Worm (Caenorhabditis elegans) whole organism, L4 larva: ENCODE measurements around the gene F54D12.10.

Experiments
- F10B5.3 ChIP-seq: sonication (generic microtip); optimal IDR thresholded peaks from 2 replicates; lab custom pipeline; 2016; ENCODE audit warnings: mild to moderate bottlenecking, missing genetic modification characterization, missing compliant biosample characterization
- R02D3.7 ChIP-seq: fragments of 150-350 bp; sonication (generic microtip); optimal IDR thresholded peaks from 3 replicates; lab custom pipeline; 2014; ENCODE audit warnings: missing biosample characterization, missing genetic modification characterization
- Y75B8A.6 ChIP-seq: fragments of 200-800 bp; sonication (Bioruptor generic); IDR thresholded peaks from 2 replicates; pipeline ENCODE4 v1.3.6; 2022; ENCODE audit warnings: missing genetic modification reagents, missing genetic modification characterization, missing compliant biosample characterization
- ZK337.2 ChIP-seq: fragments of 200-800 bp; sonication (Bioruptor generic); IDR thresholded peaks from 2 replicates; pipeline ENCODE4 v1.3.6; 2022; ENCODE audit warnings: missing genetic modification reagents, missing genetic modification characterization, missing compliant biosample characterization
- aha-1 ChIP-seq: fragments of 150-350 bp; peaks from one replicate; lab custom pipeline; 2014; ENCODE audit warnings: missing biosample characterization, missing genetic modification characterization
- aly-2 ChIP-seq: sonication (generic microtip); optimal IDR thresholded peaks from 2 replicates; lab custom pipeline; 2018; ENCODE audit warnings: missing biosample characterization, missing genetic modification characterization
- ama-1 ChIP-seq: fragments of 150-350 bp; optimal IDR thresholded peaks from 2 replicates; lab custom pipeline; 2014; ENCODE audit warnings: inconsistent platforms, mixed read lengths
- ceh-20 ChIP-seq: fragments of 200-800 bp; sonication (Bioruptor generic); IDR thresholded peaks from 2 replicates; pipeline ENCODE4 v1.3.6; 2022; ENCODE audit warnings: missing genetic modification reagents, missing genetic modification characterization, missing compliant biosample characterization
- ceh-62 ChIP-seq: sonication (generic microtip); optimal IDR thresholded peaks from 2 replicates; lab custom pipeline; 2017; ENCODE audit warnings: missing biosample characterization, missing genetic modification characterization
- cey-2 ChIP-seq: sonication (generic microtip); optimal IDR thresholded peaks from 3 replicates; lab custom pipeline; 2017; ENCODE audit warnings: missing genetic modification characterization, mild to moderate bottlenecking, missing compliant biosample characterization, antibody characterized with exemption, borderline replicate concordance; ENCODE audit not compliant: insufficient read depth
- daf-8 ChIP-seq: fragments of 200-800 bp; sonication (Bioruptor generic); IDR thresholded peaks from 2 replicates; pipeline ENCODE4 v1.3.6; 2022; ENCODE audit warnings: missing genetic modification characterization, missing compliant biosample characterization
- dmd-6 ChIP-seq: fragments of 200-800 bp; sonication (Bioruptor generic); IDR thresholded peaks from 2 replicates; pipeline ENCODE4 v1.3.6; 2022; ENCODE audit warnings: missing genetic modification reagents, missing genetic modification characterization, missing compliant biosample characterization
- dpl-1 ChIP-seq: fragments of 150-350 bp; optimal IDR thresholded peaks from 2 replicates; lab custom pipeline; 2014; ENCODE audit warnings: missing biosample characterization, missing genetic modification reagents, missing genetic modification characterization
- fkh-10 ChIP-seq: fragments of 150-350 bp; optimal IDR thresholded peaks from 2 replicates; lab custom pipeline; 2014; ENCODE audit warnings: missing biosample characterization, missing genetic modification reagents, missing genetic modification characterization
- gei-8 ChIP-seq: fragments of 200-800 bp; sonication (Bioruptor generic); optimal IDR thresholded peaks from 2 replicates; lab custom pipeline; 2018; ENCODE audit warnings: mild to moderate bottlenecking, missing genetic modification characterization, missing compliant biosample characterization
- hif-1 ChIP-seq, 2 experiments: sonication (generic microtip); optimal IDR thresholded peaks; 2 replicates each; lab custom pipeline; 2016 to 2017; ENCODE audit warnings: missing compliant biosample characterization in 2 of 2, missing genetic modification characterization in 2 of 2, missing genetic modification reagents in 2 of 2, missing genotype in 2 of 2, mild to moderate bottlenecking in 1 of 2
- hlh-11 ChIP-seq: fragments of 200-800 bp; sonication (Bioruptor generic); optimal IDR thresholded peaks from 2 replicates; lab custom pipeline; 2018; ENCODE audit warnings: mild to moderate bottlenecking, missing genetic modification characterization, missing compliant biosample characterization
- hlh-30 ChIP-seq: sonication (generic microtip); optimal IDR thresholded peaks from 2 replicates; lab custom pipeline; 2017; ENCODE audit warnings: antibody characterized with exemption, mild to moderate bottlenecking, missing genetic modification characterization, missing compliant biosample characterization; ENCODE audit not compliant: insufficient read depth
- lsy-2 ChIP-seq, 2 experiments: fragments of 150-350 bp in 1 of 2; sonication (generic microtip) in 1 of 2; optimal IDR thresholded peaks; 2 replicates each; lab custom pipeline; 2014 to 2017; ENCODE audit warnings: missing biosample characterization in 2 of 2, missing genetic modification characterization in 2 of 2
- madf-5 ChIP-seq, 2 experiments: fragments of 200-800 bp; sonication (Bioruptor generic); IDR thresholded peaks; 2 replicates each; pipeline ENCODE4 v1.3.6; 2022; ENCODE audit warnings: missing compliant biosample characterization in 2 of 2, missing genetic modification characterization in 2 of 2
- mdt-29 ChIP-seq: fragments of 200-800 bp; sonication (Bioruptor generic); IDR thresholded peaks from 2 replicates; pipeline ENCODE4 v1.3.6; 2022; ENCODE audit warnings: missing genetic modification reagents, missing genetic modification characterization, missing compliant biosample characterization
- nhr-28 ChIP-seq: fragments of 150-350 bp; optimal IDR thresholded peaks from 2 replicates; lab custom pipeline; 2014; ENCODE audit warnings: missing biosample characterization, missing genetic modification characterization
- nhr-42 ChIP-seq: fragments of 200-800 bp; sonication (Bioruptor generic); IDR thresholded peaks from 2 replicates; pipeline ENCODE4 v1.3.6; 2022; ENCODE audit warnings: missing genetic modification characterization, missing compliant biosample characterization
- nhr-48 ChIP-seq: sonication (generic microtip); optimal IDR thresholded peaks from 2 replicates; lab custom pipeline; 2016; ENCODE audit warnings: mild to moderate bottlenecking, missing genetic modification characterization, missing compliant biosample characterization
- pqm-1 ChIP-seq: sonication (generic microtip); optimal IDR thresholded peaks from 2 replicates; lab custom pipeline; 2017; ENCODE audit warnings: missing biosample characterization, missing genetic modification characterization
- saeg-2 ChIP-seq: fragments of 200-800 bp; sonication (Bioruptor generic); IDR thresholded peaks from 2 replicates; pipeline ENCODE4 v1.3.6; 2022; ENCODE audit warnings: missing genetic modification reagents, missing genetic modification characterization, missing compliant biosample characterization
- snpc-1.2 ChIP-seq: fragments of 200-800 bp; sonication (Bioruptor generic); IDR thresholded peaks from 2 replicates; pipeline ENCODE4 v1.3.6; 2022; ENCODE audit warnings: missing genetic modification reagents, missing genetic modification characterization, missing compliant biosample characterization
- spr-1 ChIP-seq: sonication (generic microtip); optimal IDR thresholded peaks from 2 replicates; lab custom pipeline; 2016; ENCODE audit warnings: mild to moderate bottlenecking, missing genetic modification characterization, missing compliant biosample characterization
- spr-3 ChIP-seq: fragments of 200-800 bp; sonication (Bioruptor generic); optimal IDR thresholded peaks from 2 replicates; lab custom pipeline; 2018; ENCODE audit warnings: mild to moderate bottlenecking, missing genetic modification characterization, missing compliant biosample characterization
- tra-1 ChIP-seq: fragments of 200-800 bp; sonication (Bioruptor generic); IDR thresholded peaks from 2 replicates; pipeline ENCODE4 v1.3.6; 2022; ENCODE audit warnings: missing genetic modification reagents, missing genetic modification characterization, missing compliant biosample characterization
- unc-39 ChIP-seq: sonication (generic microtip); optimal IDR thresholded peaks from 2 replicates; lab custom pipeline; 2017; ENCODE audit warnings: missing biosample characterization, missing genetic modification characterization
- unc-62 ChIP-seq, 3 experiments: fragments of 150-350 bp in 1 of 3; sonication (generic microtip); optimal IDR thresholded peaks in 2 of 3; peaks in 1 of 3; 1 replicate in 1 of 3; 2 replicates in 2 of 3; lab custom pipeline; 2014 to 2017; ENCODE audit warnings: missing biosample characterization in 3 of 3, missing genetic modification characterization in 3 of 3, missing genetic modification reagents in 3 of 3, missing genotype in 1 of 3
- vab-7 ChIP-seq: fragments of 200-800 bp; sonication (Bioruptor generic); IDR thresholded peaks from 2 replicates; pipeline ENCODE4 v1.3.6; 2022; ENCODE audit warnings: missing genetic modification reagents, missing genetic modification characterization, missing compliant biosample characterization
- zfp-2 ChIP-seq: sonication (generic microtip); optimal IDR thresholded peaks from 2 replicates; lab custom pipeline; 2016; ENCODE audit warnings: mild to moderate bottlenecking, missing genetic modification characterization, missing compliant biosample characterization
- zfp-3 ChIP-seq: fragments of 200-800 bp; sonication (Bioruptor generic); conservative IDR thresholded peaks from 2 replicates; pipeline ENCODE4 v1.3.6; 2022; ENCODE audit warnings: missing genetic modification reagents, missing genetic modification characterization, missing compliant biosample characterization
- ztf-7 ChIP-seq: fragments of 150-350 bp; optimal IDR thresholded peaks from 2 replicates; lab custom pipeline; 2014; ENCODE audit warnings: missing biosample characterization, missing genetic modification characterization

Gene F54D12.10

DNA sequence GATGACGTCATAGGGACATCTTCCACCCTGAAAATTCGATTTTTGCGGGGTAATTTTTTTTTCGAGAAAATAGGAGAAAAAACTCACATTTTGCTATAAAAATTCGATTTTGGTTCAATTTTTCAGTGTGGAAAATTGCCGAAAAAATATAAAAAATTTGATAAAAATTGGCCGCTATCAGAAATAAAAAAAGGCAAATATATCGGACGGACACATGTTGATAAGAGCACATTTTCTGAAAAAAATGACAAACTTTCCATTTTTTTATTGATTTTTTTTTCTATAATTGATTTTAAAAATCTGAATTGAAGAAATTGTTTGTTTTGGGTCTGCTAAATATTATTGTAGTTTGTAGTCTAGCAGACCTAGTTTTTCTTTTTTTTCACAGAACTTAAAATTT lies 22.7 kb downstream of the F54D12.10 start, which contains the start of gene C13A10.1:
Gene C13A10.1, minus strand, starts transcription at position 170 of the 400 bp plus-strand sequence.
- TF ChIP-seq nhr-28 = peak; percentile 40
- TF ChIP-seq unc-39 (tag; lab: Kevin White, UChicago) = no peak
- no peak for TF ChIP-seq nhr-48 (tag; lab: Kevin White, UChicago)
- no peak for TF ChIP-seq dpl-1 (GFP tag; lab: Kevin White, UChicago)
- TF ChIP-seq pqm-1 = peak; percentile 67
- TF ChIP-seq mdt-29 (GFP tag; lab: Robert Waterston, UW) = no peak
- TF ChIP-seq gei-8 (GFP tag; lab: Kevin White, UChicago) = no peak
- no peak for TF ChIP-seq spr-3 (GFP tag; lab: Kevin White, UChicago)
- TF ChIP-seq dmd-6 (GFP tag; lab: Robert Waterston, UW) = peak; percentile 19; the same call in 1 of the 2 replicates
- TF ChIP-seq daf-8 (GFP tag; lab: Robert Waterston, UW) = no peak

DNA sequence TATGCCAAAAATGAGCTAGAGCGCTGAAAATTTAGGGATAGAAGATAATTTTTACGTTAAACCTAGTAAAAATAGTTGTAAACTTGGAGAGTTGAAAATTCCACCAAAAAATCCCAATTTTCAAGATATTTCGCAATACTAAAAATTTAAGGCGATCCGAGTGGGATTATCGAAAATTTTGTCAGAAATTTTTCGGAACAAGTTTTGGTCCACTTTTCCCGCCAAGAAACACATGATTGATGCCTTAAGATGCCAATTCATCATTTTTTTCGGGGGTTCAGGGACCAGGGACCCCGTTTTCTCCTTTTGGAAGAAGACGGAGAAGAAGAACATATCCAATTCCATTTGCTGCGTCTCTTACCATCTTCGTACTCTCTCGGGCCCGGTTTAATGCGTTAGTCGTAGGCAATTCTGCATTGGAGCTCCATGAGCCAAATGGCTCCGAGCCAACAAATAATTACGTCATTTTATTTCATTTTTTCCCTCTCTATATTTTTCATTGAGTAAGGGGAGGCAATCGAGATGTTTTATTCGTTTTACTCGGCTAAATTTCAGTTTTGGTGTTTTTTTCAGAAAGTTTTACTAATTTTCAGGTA lies 33.5 kb downstream of the F54D12.10 start:
- TF ChIP-seq Y75B8A.6 (GFP tag; lab: Robert Waterston, UW) (no peak), cey-2 (tag; lab: Kevin White, UChicago) (no peak), dpl-1 (GFP tag; lab: Kevin White, UChicago) (peak; percentile 10), fkh-10 (GFP tag; lab: Kevin White, UChicago) (no peak), ama-1 (lab: Kevin White, UChicago) (no peak), gei-8 (GFP tag; lab: Kevin White, UChicago) (no peak), lsy-2 (tag; optimal IDR thresholded peaks at IDR 0.05; lab: Kevin White, UChicago) (peak in 1 of 2 experiments; percentile 38), ceh-20 (peak; percentile 75), ceh-62 (tag; lab: Kevin White, UChicago) (no peak), ztf-7 (tag; lab: Kevin White, UChicago) (no peak), zfp-3 (no peak), tra-1 (GFP tag; lab: Robert Waterston, UW) (no peak), aha-1 (tag; lab: Kevin White, UChicago) (peak; percentile 12), R02D3.7 (tag; lab: Kevin White, UChicago) (no peak), nhr-42 (GFP tag; lab: Robert Waterston, UW) (no peak), daf-8 (GFP tag; lab: Robert Waterston, UW) (no peak), vab-7 (GFP tag; lab: Robert Waterston, UW) (peak; percentile 34; the same call in 1 of the 2 replicates), madf-5 (GFP tag; IDR thresholded peaks at IDR 0.05; lab: Robert Waterston, UW) (no peak), zfp-2 (peak; percentile 21), hlh-30 (tag; lab: Kevin White, UChicago) (peak; percentile 31), aly-2 (tag; lab: Kevin White, UChicago) (no peak), F10B5.3 (tag; lab: Kevin White, UChicago) (no peak), saeg-2 (no peak), snpc-1.2 (GFP tag; lab: Robert Waterston, UW) (no peak), unc-62 (GFP tag; optimal IDR thresholded peaks at IDR 0.05 in 1 of 2; lab: Kevin White, UChicago) (peak in 1 of 2 experiments; percentile 79), unc-62 (tag; optimal IDR thresholded peaks at IDR 0.05; lab: Kevin White, UChicago) (no peak), hif-1 (tag; optimal IDR thresholded peaks at IDR 0.05; lab: Kevin White, UChicago) (no peak), ZK337.2 (GFP tag; lab: Robert Waterston, UW) (no peak)

DNA sequence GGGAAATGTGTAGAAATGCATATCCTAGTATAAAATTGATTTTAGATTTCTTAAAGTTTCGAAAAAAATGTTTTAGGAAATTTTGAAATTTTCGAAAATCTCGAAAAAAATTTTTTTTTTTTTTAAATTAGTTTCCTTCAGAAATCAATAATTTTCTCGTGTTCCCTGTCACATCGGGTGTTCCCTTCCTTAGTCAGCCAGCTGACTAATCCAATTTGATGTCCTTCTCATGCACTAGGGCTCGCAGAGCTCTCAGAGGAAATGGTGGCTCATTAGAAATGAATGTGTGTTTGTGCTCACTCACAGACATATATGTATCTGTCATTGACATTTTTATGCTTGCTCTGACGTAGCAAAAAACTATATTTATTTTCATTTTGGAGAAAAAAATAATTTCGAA lies 34.4 kb downstream of the F54D12.10 start:
- TF ChIP-seq spr-1 (no peak), hlh-11 (tag; lab: Kevin White, UChicago) (no peak), aha-1 (tag; lab: Kevin White, UChicago) (peak; percentile 55)
